Fruit fly (Drosophila melanogaster) whole organism, pupa: ENCODE data around the gene bon.

Experiments used
- CG10348 ChIP-seq: fragments of 200-800 bp; sonication (Bioruptor generic); IDR thresholded peaks from 2 replicates; pipeline ENCODE4 v1.3.6; 2022; ENCODE audit warnings: missing biosample characterization, missing genetic modification characterization
- CG12605 ChIP-seq: fragments of 200-800 bp; sonication (Bioruptor generic); IDR thresholded peaks from 2 replicates; pipeline ENCODE4 v1.3.6; 2022; ENCODE audit warnings: missing biosample characterization, missing genetic modification characterization
- CG15710 ChIP-seq: fragments of 200-800 bp; sonication (Bioruptor generic); optimal IDR thresholded peaks from 2 replicates; lab custom pipeline; 2018; ENCODE audit warnings: missing biosample characterization, mild to moderate bottlenecking, missing genetic modification characterization, moderate library complexity
- CG34367 ChIP-seq: fragments of 200-800 bp; sonication (Bioruptor generic); optimal IDR thresholded peaks from 2 replicates; lab custom pipeline; 2018; ENCODE audit warnings: missing biosample characterization, mild to moderate bottlenecking, missing genetic modification characterization
- CG4496 ChIP-seq: fragments of 200-800 bp; sonication (Bioruptor generic); IDR thresholded peaks from 3 replicates; pipeline ENCODE4 v1.3.6; 2022; ENCODE audit warnings: missing biosample characterization, missing genetic modification characterization
- CG9948 ChIP-seq: fragments of 200-800 bp; sonication (Bioruptor generic); optimal IDR thresholded peaks from 2 replicates; lab custom pipeline; 2018; ENCODE audit warnings: missing biosample characterization, mild to moderate bottlenecking, missing genetic modification characterization, moderate library complexity
- D1 ChIP-seq: fragments of 200-800 bp; sonication (Bioruptor generic); optimal IDR thresholded peaks from 2 replicates; lab custom pipeline; 2018; ENCODE audit warnings: missing biosample characterization, mild to moderate bottlenecking, missing genetic modification characterization, moderate library complexity
- EcR ChIP-seq: fragments of 200-800 bp; sonication (Bioruptor generic); optimal IDR thresholded peaks from 3 replicates; lab custom pipeline; 2019; ENCODE audit warnings: missing biosample characterization, missing genetic modification characterization, mild to moderate bottlenecking, moderate library complexity, missing genetic modification reagents
- Pif1B ChIP-seq: fragments of 200-800 bp; sonication (Bioruptor generic); optimal IDR thresholded peaks from 3 replicates; lab custom pipeline; 2016; ENCODE audit warnings: missing biosample characterization, missing genetic modification characterization
- gl ChIP-seq: fragments of 200-800 bp; sonication (Bioruptor generic); optimal IDR thresholded peaks from 2 replicates; lab custom pipeline; 2018; ENCODE audit warnings: missing biosample characterization, mild to moderate bottlenecking, missing genetic modification characterization
- rn ChIP-seq: fragments of 200-800 bp; sonication (Bioruptor generic); IDR thresholded peaks from 2 replicates; pipeline ENCODE4 v1.3.6; 2022; ENCODE audit warnings: missing biosample characterization, missing genetic modification characterization

DNA sequence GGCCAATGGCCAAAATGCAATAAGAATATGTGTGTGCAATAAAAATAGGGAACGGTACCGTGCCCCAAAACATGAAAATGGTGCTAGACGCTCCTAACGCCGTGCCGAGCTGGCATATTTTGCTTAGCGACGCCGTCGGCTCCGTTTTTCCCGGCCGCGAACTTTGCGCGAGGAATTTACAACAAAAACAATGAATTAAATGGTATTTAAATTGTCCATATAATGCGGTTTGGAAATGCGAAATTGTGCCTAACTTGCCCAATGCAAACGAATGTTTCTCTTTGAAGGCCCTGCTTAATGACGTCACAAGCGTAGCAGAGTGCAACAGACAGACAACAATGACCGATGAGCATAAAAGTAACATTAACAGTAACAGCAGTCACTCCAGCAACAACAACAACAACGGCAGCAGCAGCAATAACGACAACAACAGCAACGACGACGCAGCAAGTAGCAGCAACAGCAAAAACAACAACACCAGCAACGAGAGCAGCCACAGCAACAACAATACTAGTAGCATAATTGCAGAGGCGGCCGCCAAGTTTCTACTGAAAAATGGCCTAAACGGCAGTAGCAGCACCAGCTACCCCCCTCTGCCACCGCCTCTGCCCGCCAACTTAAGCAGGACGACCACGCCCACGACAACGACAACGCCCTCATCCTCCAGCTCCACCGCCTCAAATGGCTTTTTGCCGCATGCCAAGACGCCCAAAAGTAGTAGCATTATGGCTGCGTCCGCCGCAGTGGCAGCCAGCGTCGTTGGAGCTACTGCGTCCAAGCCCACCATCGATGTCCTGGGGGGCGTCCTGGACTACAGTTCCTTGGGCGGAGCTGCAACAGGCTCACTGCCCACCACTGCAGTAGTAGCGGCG is 29.6 kb downstream of the bon start:
- no peak for TF ChIP-seq CG15710
- TF ChIP-seq CG12605 (GFP tag; lab: Robert Waterston, UW) = no peak
- no peak for TF ChIP-seq rn
- TF ChIP-seq D1 = no peak
- TF ChIP-seq Pif1B (GFP tag; lab: Kevin White, UChicago) = no peak
- no peak for TF ChIP-seq gl (tag; lab: Kevin White, UChicago)
- TF ChIP-seq CG10348 (GFP tag; lab: Robert Waterston, UW) = no peak
- TF ChIP-seq EcR (GFP tag; lab: Kevin White, UChicago) = no peak
- peak; percentile 29 for TF ChIP-seq CG9948 (tag; lab: Kevin White, UChicago)
- TF ChIP-seq CG4496 (GFP tag; lab: Robert Waterston, UW) = no peak
- TF ChIP-seq CG34367 = no peak
